Worm (Caenorhabditis elegans): ENCODE measurements around the gene ing-3.
"Not testable (repeated sequence)": the region's sequence is repeated elsewhere in the genome, so short reads cannot be mapped to it uniquely, and the experiment has no call there.

ing-3 gene

DNA sequence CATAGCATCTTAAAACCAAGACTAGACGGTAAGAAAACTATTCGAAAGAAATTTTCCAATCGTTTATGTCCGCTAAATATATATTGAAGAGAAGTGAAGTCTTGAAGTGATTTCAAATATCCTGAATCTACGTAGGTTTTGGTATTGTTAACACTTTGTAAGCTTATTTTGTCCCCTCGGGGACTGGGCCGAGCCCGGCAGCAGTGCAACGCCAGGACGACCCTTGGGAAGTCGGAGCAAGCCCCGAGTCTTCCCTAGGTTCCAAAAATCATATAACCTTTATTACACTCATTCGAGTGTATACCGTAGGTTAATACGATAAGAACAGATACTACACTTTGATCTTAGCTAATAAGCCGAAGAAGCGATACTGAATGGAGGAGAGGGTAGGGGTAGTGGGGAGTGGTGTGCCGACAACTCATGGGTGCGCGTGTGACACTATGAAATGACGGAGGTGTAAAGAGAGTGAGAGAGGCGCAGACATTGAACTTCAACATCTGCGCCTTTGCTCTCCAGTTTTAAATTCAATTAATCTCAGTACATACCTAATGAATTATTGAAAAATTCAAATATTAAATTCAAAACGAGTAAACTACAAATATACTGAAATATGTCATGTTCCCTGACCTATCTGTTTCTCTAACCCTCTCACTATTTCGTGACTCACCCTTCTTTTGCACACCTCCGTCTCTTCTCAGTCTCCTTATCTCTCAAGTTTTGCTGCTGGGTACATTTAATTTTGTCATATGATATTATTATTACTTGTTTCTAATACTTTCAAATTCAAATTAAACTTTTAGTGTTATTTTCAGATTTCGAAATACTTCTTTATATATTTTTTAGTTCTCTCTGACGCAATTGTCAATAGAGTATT is 46.5 kb upstream of the ing-3 start (continued):
- TF ChIP-seq zfh-2 (GFP tag; conservative IDR thresholded peaks at IDR 0.05) (peak; percentile 69), xnd-1 (tag; optimal IDR thresholded peaks at IDR 0.05) (peak; percentile 42), snpc-1.3 (tag; optimal IDR thresholded peaks at IDR 0.05; ENCODE audit: insufficient read depth) (peak; percentile 45), lsl-1 (GFP tag; optimal IDR thresholded peaks at IDR 0.05) (peak; percentile 69), rcor-1 (GFP tag; IDR thresholded peaks at IDR 0.05) (peak; percentile 89), ama-1 (optimal IDR thresholded peaks at IDR 0.05) (peak; percentile 25), F49E8.2 (tag; optimal IDR thresholded peaks at IDR 0.05; ENCODE audit: insufficient read depth) (peak; percentile 85), madf-6 (GFP tag; IDR thresholded peaks at IDR 0.05) (peak; percentile 84), rpc-1 (optimal IDR thresholded peaks at IDR 0.05) (peak; percentile 6), rpc-1 (tag; optimal IDR thresholded peaks at IDR 0.05) (peak; percentile 4), tlf-1 (GFP tag; optimal IDR thresholded peaks at IDR 0.05) (peak; percentile 13), mcd-1 (GFP tag; IDR thresholded peaks at IDR 0.05) (peak; percentile 64; the same call in 1 of the 2 replicates), nhr-80 (tag; optimal IDR thresholded peaks at IDR 0.05) (peak; percentile 46), unc-130 (GFP tag; optimal IDR thresholded peaks at IDR 0.05) (peak; percentile 29), attf-6 (GFP tag; IDR thresholded peaks at IDR 0.05) (peak; percentile 95), ekl-4 (GFP tag; IDR thresholded peaks at IDR 0.05) (peak; percentile 55; the same call in 1 of the 2 replicates), nfyb-1 (GFP tag; IDR thresholded peaks at IDR 0.05) (0 out of 2 replicates have a peak, but pooled peaks have one; percentile 59), ztf-28 (GFP tag; IDR thresholded peaks at IDR 0.05) (peak; percentile 89), Y53G8AR.9 (GFP tag; conservative IDR thresholded peaks at IDR 0.05) (peak; percentile 71; the same call in 1 of the 2 replicates), lin-40 (tag; optimal IDR thresholded peaks at IDR 0.05) (peak; percentile 43), egrh-3 (GFP tag; IDR thresholded peaks at IDR 0.05) (0 out of 2 replicates have a peak, but pooled peaks have one; percentile 22), D2030.7 (GFP tag; IDR thresholded peaks at IDR 0.05) (peak; percentile 97)
- not testable (repeated sequence) for TF ChIP-seq ama-1 (GFP tag; optimal IDR thresholded peaks at IDR 0.05)

DNA sequence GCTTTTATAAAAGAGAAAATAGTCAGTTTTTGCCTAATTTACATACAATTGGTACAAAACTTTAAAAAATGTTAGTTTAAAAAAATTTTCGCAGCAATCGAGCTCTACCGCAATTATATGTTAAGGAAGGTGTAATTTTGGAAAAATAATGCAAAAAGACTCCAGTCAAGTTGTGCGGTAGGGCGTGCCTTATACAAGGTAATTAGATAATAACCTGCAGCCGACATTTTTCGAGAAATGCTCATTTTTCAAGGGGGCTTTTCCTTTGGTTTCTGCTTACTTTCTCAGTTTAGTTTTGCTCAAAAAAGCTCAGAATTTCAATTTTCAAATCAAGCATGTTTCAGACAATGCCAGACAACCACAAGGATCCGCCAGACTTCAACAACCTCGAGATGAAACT is 45.6 kb upstream of the ing-3 start, which contains the start of gene F08G2.4:
TSS of gene F08G2.4 (plus strand) at position 348 of the 400 bp plus-strand sequence.
- TF ChIP-seq ztf-6 (GFP tag; IDR thresholded peaks at IDR 0.05) (no peak), snpc-1.1 (tag; optimal IDR thresholded peaks at IDR 0.05; ENCODE audit: insufficient read depth) (peak; percentile 63), snpc-4 (GFP tag; optimal IDR thresholded peaks at IDR 0.05) (no peak), snpc-4 (tag; optimal IDR thresholded peaks at IDR 0.05) (peak in 2 of 4 experiments; percentile 41 to 69)

DNA sequence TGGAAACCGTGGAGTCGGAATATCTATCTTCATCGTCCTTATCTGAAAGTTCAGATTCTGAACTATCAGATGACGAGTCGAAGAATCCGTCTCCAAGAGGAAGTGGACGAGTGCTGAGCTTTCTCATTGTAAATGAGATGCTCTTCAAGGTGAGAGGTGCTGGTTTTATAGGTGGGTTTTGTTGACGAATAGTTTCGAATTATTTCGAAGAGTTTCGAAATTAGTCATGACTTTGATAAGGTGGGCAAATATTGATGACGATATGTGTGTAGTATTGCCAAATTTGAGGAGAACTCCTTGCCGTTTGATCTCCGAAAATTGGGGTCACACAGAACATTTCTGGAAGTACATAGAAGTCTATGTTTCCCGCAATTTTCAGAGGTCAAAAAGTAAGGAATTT is 42.3 kb upstream of the ing-3 start, which contains the start of gene F08G2.5:
TSS of gene F08G2.5 (minus strand) at position 127 of the 400 bp plus-strand sequence.
- TF ChIP-seq fkh-3 (tag; optimal IDR thresholded peaks at IDR 0.05) = no peak
- 0 out of 2 replicates have a peak, but pooled peaks have one; percentile 7 for TF ChIP-seq C06A6.2 (GFP tag; conservative IDR thresholded peaks at IDR 0.05)

DNA sequence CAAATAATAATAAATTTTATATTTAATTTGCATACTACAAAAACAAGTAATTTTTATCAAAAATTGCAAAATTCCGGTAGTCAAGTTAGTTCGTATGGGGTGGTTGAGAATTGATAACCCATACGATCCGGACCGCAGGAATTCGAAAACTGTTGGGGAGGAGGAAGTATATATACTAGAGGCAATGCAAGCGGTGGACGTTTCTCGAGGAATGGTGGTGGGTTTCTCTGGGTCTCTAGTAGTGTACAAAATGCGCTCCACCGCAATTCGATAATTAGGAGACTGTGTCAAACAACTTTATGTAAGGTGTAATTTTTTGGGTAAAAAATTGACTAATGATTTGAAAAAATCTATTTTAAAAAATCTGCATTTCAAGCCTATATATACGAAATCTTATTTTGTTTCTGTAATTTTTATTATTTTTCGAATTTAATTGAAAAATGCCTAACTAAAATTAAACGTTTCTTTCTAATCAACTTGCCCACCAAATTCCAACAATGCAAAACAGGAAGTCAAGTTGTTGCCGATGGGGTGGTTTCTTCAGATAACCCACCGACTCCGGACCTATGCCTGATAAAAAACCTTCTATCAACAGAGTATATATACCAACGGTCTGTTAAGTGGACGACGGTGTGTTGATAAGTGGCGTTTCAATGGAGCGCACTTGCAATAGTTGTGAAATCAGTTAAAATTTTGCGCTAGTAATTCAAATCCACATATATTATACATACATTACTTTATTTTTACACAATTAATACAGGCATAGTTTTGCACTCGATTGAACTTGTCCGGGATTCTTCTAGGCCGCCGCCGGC is 41.2 kb upstream of the ing-3 start:
- TF ChIP-seq him-1 (tag; optimal IDR thresholded peaks at IDR 0.05) (peak; percentile 55), ekl-4 (GFP tag; IDR thresholded peaks at IDR 0.05) (peak; percentile 63), Y95B8A.8 (GFP tag; IDR thresholded peaks at IDR 0.05) (0 out of 2 replicates have a peak, but pooled peaks have one; percentile 27), lin-35 (GFP tag; optimal IDR thresholded peaks at IDR 0.05) (peak in 1 of 3 experiments; percentile 87), ceh-100 (GFP tag; IDR thresholded peaks at IDR 0.05) (peak; percentile 68), unc-130 (GFP tag; optimal IDR thresholded peaks at IDR 0.05) (peak; percentile 16), nhr-120 (GFP tag; IDR thresholded peaks at IDR 0.05) (no peak), T07F8.4 (tag; optimal IDR thresholded peaks at IDR 0.05) (peak; percentile 19), F10E7.11 (tag; optimal IDR thresholded peaks at IDR 0.05) (no peak), dpff-1 (tag; optimal IDR thresholded peaks at IDR 0.05) (peak; percentile 45), ztf-28 (GFP tag; IDR thresholded peaks at IDR 0.05) (0 out of 2 replicates have a peak, but pooled peaks have one; percentile 30), lag-1 (GFP tag; IDR thresholded peaks at IDR 0.05) (0 out of 2 replicates have a peak, but pooled peaks have one; percentile 71), egl-18 (GFP tag; IDR thresholded peaks at IDR 0.05) (peak; percentile 59; the same call in 1 of the 2 replicates), nhr-80 (tag; optimal IDR thresholded peaks at IDR 0.05) (peak; percentile 44), bed-2 (GFP tag; IDR thresholded peaks at IDR 0.05) (no peak)

All from whole organism, young adult.